Worm (Caenorhabditis elegans): ENCODE results near the gene C05D9.7.
A peak's percentile ranks its signal among the peaks of the same experiment; 100 is the strongest.

The C05D9.7 gene

DNA sequence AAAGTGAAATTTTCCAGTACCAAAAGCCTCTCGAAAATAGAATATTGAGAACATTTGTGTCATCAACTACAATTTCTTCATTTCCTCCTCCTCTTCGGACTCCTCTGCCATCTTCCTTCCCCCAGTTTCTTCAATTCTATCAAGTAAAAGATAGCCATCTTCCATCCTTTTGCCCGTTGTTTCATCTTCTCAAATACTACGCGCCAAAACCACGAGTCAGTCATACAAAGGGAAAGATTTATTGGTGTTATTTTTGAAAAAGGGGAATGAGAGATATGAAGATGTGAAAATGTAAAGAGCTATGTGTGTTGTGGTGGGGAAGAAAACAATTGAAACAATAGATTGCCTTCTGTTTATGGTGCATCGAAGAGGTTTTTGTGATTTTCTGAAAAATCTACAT lies 3.0 kb upstream of the C05D9.7 start:
- TF ChIP-seq lin-13 (GFP tag; optimal IDR thresholded peaks at IDR 0.05) (peak; percentile 38), nhr-77 (tag; optimal IDR thresholded peaks at IDR 0.05) (no peak), nhr-129 (tag; optimal IDR thresholded peaks at IDR 0.05) (peak; percentile 69), sma-3 (GFP tag; optimal IDR thresholded peaks at IDR 0.05) (peak; percentile 5), ztf-1 (GFP tag; conservative IDR thresholded peaks at IDR 0.05) (no peak), ztf-4 (tag; optimal IDR thresholded peaks at IDR 0.05) (no peak), lin-11 (tag; optimal IDR thresholded peaks at IDR 0.05) (no peak), peb-1 (tag; optimal IDR thresholded peaks at IDR 0.05) (no peak), dmd-4 (tag; optimal IDR thresholded peaks at IDR 0.05) (no peak), elt-3 (tag; optimal IDR thresholded peaks at IDR 0.05) (no peak), egl-27 (tag; optimal IDR thresholded peaks at IDR 0.05) (peak; percentile 4), mdl-1 (tag; optimal IDR thresholded peaks at IDR 0.05) (no peak), unc-55 (GFP tag; optimal IDR thresholded peaks at IDR 0.05) (peak; percentile 32), Y55F3AM.14 (GFP tag; optimal IDR thresholded peaks at IDR 0.05) (no peak), mbf-1 (tag; optimal IDR thresholded peaks at IDR 0.05) (no peak), skn-1 (tag; optimal IDR thresholded peaks at IDR 0.05) (no peak), crh-2 (tag; optimal IDR thresholded peaks at IDR 0.05) (peak; percentile 79), zag-1 (tag; optimal IDR thresholded peaks at IDR 0.05) (no peak), ama-1 (optimal IDR thresholded peaks at IDR 0.05) (no peak), ZK546.5 (tag; optimal IDR thresholded peaks at IDR 0.05) (no peak), elt-1 (tag; optimal IDR thresholded peaks at IDR 0.05) (no peak), nhr-25 (tag; optimal IDR thresholded peaks at IDR 0.05) (peak; percentile 24), lin-39 (tag; optimal IDR thresholded peaks at IDR 0.05) (peak; percentile 52), unc-62 (GFP tag; optimal IDR thresholded peaks at IDR 0.05) (peak; percentile 22), nhr-23 (tag; optimal IDR thresholded peaks at IDR 0.05) (no peak), C34F6.9 (tag; optimal IDR thresholded peaks at IDR 0.05) (peak; percentile 67), unc-39 (tag; optimal IDR thresholded peaks at IDR 0.05) (no peak), ceh-82 (tag; optimal IDR thresholded peaks at IDR 0.05) (no peak), nhr-21 (tag; optimal IDR thresholded peaks at IDR 0.05) (peak; percentile 30), sma-9 (GFP tag; optimal IDR thresholded peaks at IDR 0.05) (peak; percentile 61), sma-9 (tag; optimal IDR thresholded peaks at IDR 0.05) (no peak), nhr-12 (tag; optimal IDR thresholded peaks at IDR 0.05) (no peak), snpc-4 (tag; optimal IDR thresholded peaks at IDR 0.05) (no peak), sem-4 (tag; optimal IDR thresholded peaks at IDR 0.05) (no peak), nhr-10 (tag; optimal IDR thresholded peaks at IDR 0.05) (no peak), ceh-16 (tag; optimal IDR thresholded peaks at IDR 0.05) (no peak), blmp-1 (tag; optimal IDR thresholded peaks at IDR 0.05; ENCODE audit: insufficient read depth) (no peak), lsy-2 (tag; optimal IDR thresholded peaks at IDR 0.05) (peak in 1 of 2 experiments; percentile 54), mab-5 (tag; optimal IDR thresholded peaks at IDR 0.05) (peak; percentile 94), gmeb-1 (tag; optimal IDR thresholded peaks at IDR 0.05) (no peak), nhr-6 (tag; optimal IDR thresholded peaks at IDR 0.05) (peak; percentile 6), fos-1 (tag; optimal IDR thresholded peaks at IDR 0.05) (peak; percentile 21), F13H6.1 (tag; optimal IDR thresholded peaks at IDR 0.05) (no peak), alr-1 (tag; optimal IDR thresholded peaks at IDR 0.05) (no peak), ztf-11 (tag; optimal IDR thresholded peaks at IDR 0.05) (no peak), aly-2 (tag; optimal IDR thresholded peaks at IDR 0.05) (no peak), R02D3.7 (tag; optimal IDR thresholded peaks at IDR 0.05) (no peak), nhr-11 (tag; optimal IDR thresholded peaks at IDR 0.05) (no peak), nhr-237 (tag; optimal IDR thresholded peaks at IDR 0.05) (no peak)

Measured in whole organism, L2 larva.